Fruit fly (Drosophila melanogaster) whole organism, embryonic: ENCODE results near the gene CG14253.

Source experiments
- Adf1 ChIP-seq: fragments of 200-800 bp; sonication (Bioruptor generic); IDR thresholded peaks from 2 replicates; pipeline ENCODE4 v1.3.6; 2022; ENCODE audit warnings: missing biosample characterization, missing genetic modification characterization
- BEAF-32 ChIP-seq: fragments of 200-800 bp; sonication (Bioruptor generic); optimal IDR thresholded peaks from 3 replicates; lab custom pipeline; 2017; ENCODE audit warnings: missing biosample characterization, missing genetic modification characterization, mild to moderate bottlenecking, moderate library complexity, missing genetic modification reagents
- Blimp-1 ChIP-seq: fragments of 200-800 bp; sonication (Bioruptor generic); optimal IDR thresholded peaks from 3 replicates; lab custom pipeline; 2018; ENCODE audit warnings: missing biosample characterization, missing genetic modification characterization, mild to moderate bottlenecking, moderate library complexity, missing genetic modification reagents
- CG10321 ChIP-seq: fragments of 200-800 bp; sonication (Bioruptor generic); IDR thresholded peaks from 2 replicates; pipeline ENCODE4 v1.3.6; 2022; ENCODE audit warnings: missing biosample characterization, missing genetic modification characterization
- CG12155 ChIP-seq: fragments of 200-800 bp; sonication (Bioruptor generic); optimal IDR thresholded peaks from 3 replicates; lab custom pipeline; 2016; ENCODE audit warnings: missing biosample characterization, missing genetic modification characterization
- CG12769 ChIP-seq: fragments of 200-800 bp; sonication (Bioruptor generic); optimal IDR thresholded peaks from 2 replicates; lab custom pipeline; 2019; ENCODE audit warnings: missing biosample characterization, mild to moderate bottlenecking, missing genetic modification characterization, moderate library complexity
- CG14667 ChIP-seq: fragments of 200-800 bp; sonication (Bioruptor generic); IDR thresholded peaks from 2 replicates; pipeline ENCODE4 v1.3.6; 2022; ENCODE audit warnings: missing biosample characterization, missing genetic modification characterization
- CG14860 ChIP-seq: fragments of 200-800 bp; sonication (Bioruptor generic); IDR thresholded peaks from 3 replicates; pipeline ENCODE4 v1.3.6; 2022; ENCODE audit warnings: missing biosample characterization, missing genetic modification characterization; ENCODE audit not compliant: partially characterized antibody
- CG15073 ChIP-seq: fragments of 200-800 bp; sonication (Bioruptor generic); optimal IDR thresholded peaks from 2 replicates; lab custom pipeline; 2016; ENCODE audit warnings: missing biosample characterization, missing genetic modification characterization
- CG17912 ChIP-seq: fragments of 200-800 bp; sonication (Bioruptor generic); optimal IDR thresholded peaks from 2 replicates; lab custom pipeline; 2018; ENCODE audit warnings: missing biosample characterization, mild to moderate bottlenecking, missing genetic modification characterization
- CG18599 ChIP-seq: fragments of 200-800 bp; sonication (Bioruptor generic); optimal IDR thresholded peaks from 3 replicates; lab custom pipeline; 2017; ENCODE audit warnings: missing biosample characterization, missing genetic modification characterization, mild to moderate bottlenecking, moderate library complexity, missing genetic modification reagents
- CG2202 ChIP-seq: fragments of 200-800 bp; sonication (Bioruptor generic); optimal IDR thresholded peaks from 2 replicates; lab custom pipeline; 2018; ENCODE audit warnings: missing biosample characterization, mild to moderate bottlenecking, missing genetic modification characterization
- CG2678 ChIP-seq: fragments of 200-800 bp; sonication (Bioruptor generic); optimal IDR thresholded peaks from 3 replicates; lab custom pipeline; 2019; ENCODE audit warnings: missing biosample characterization, mild to moderate bottlenecking, missing genetic modification characterization, moderate library complexity
- CG4854 ChIP-seq: fragments of 200-800 bp; sonication (Bioruptor generic); optimal IDR thresholded peaks from 2 replicates; lab custom pipeline; 2016; ENCODE audit warnings: missing biosample characterization, missing genetic modification characterization, inconsistent platforms
- CG5245 ChIP-seq: fragments of 200-800 bp; sonication (Bioruptor generic); optimal IDR thresholded peaks from 3 replicates; lab custom pipeline; 2016; ENCODE audit warnings: missing biosample characterization, missing genetic modification characterization
- CG6254 ChIP-seq: fragments of 200-800 bp; sonication (Bioruptor generic); optimal IDR thresholded peaks from 3 replicates; lab custom pipeline; 2017; ENCODE audit warnings: mild to moderate bottlenecking, missing biosample characterization, missing genetic modification reagents, missing genetic modification characterization
- CG6813 ChIP-seq: fragments of 200-800 bp; sonication (Bioruptor generic); optimal IDR thresholded peaks from 2 replicates; lab custom pipeline; 2017; ENCODE audit warnings: missing biosample characterization, missing genetic modification characterization, mild to moderate bottlenecking, moderate library complexity, missing genetic modification reagents
- CG8765 ChIP-seq: fragments of 200-800 bp; sonication (Bioruptor generic); IDR thresholded peaks from 2 replicates; pipeline ENCODE4 v1.3.6; 2022; ENCODE audit warnings: missing biosample characterization, missing genetic modification characterization
- CG8944 ChIP-seq: fragments of 200-800 bp; sonication (Bioruptor generic); optimal IDR thresholded peaks from 3 replicates; lab custom pipeline; 2016; ENCODE audit warnings: missing biosample characterization, missing genetic modification characterization
- CG9727 ChIP-seq: fragments of 200-800 bp; sonication (Bioruptor generic); optimal IDR thresholded peaks from 3 replicates; lab custom pipeline; 2017; ENCODE audit warnings: missing biosample characterization, mild to moderate bottlenecking, missing genetic modification characterization
- D ChIP-seq, 2 experiments: fragments of 200-800 bp in 1 of 2; fragments of >200 bp in 1 of 2; sonication (Bioruptor generic) in 1 of 2; optimal IDR thresholded peaks; 2 replicates in 1 of 2; 3 replicates in 1 of 2; lab custom pipeline; 2017; ENCODE audit warnings: mild to moderate bottlenecking in 1 of 2, missing biosample characterization in 1 of 2, missing genetic modification characterization in 1 of 2, missing genetic modification reagents in 1 of 2
- D19B ChIP-seq: fragments of 200-800 bp; sonication (Bioruptor generic); optimal IDR thresholded peaks from 2 replicates; lab custom pipeline; 2017; ENCODE audit warnings: missing biosample characterization, mild to moderate bottlenecking, missing genetic modification characterization
- Dll ChIP-seq: fragments of 200-800 bp; sonication (Bioruptor generic); IDR thresholded peaks from 4 replicates; pipeline ENCODE4 v1.3.6; 2022; ENCODE audit warnings: missing biosample characterization, missing genetic modification characterization; ENCODE audit not compliant: partially characterized antibody
- E2f2 ChIP-seq: fragments of 200-800 bp; sonication (Bioruptor generic); IDR thresholded peaks from 2 replicates; pipeline ENCODE4 v1.3.6; 2022; ENCODE audit warnings: missing biosample characterization, missing genetic modification characterization
- Hr51 ChIP-seq, 2 experiments: fragments of 200-800 bp; sonication (Bioruptor generic); optimal IDR thresholded peaks; 2 replicates in 1 of 2; 3 replicates in 1 of 2; lab custom pipeline; 2016 to 2018; ENCODE audit warnings: missing biosample characterization in 2 of 2, missing genetic modification characterization in 2 of 2, mild to moderate bottlenecking in 1 of 2, moderate library complexity in 1 of 2
- Scr ChIP-seq: fragments of 200-800 bp; sonication (Bioruptor generic); IDR thresholded peaks from 2 replicates; pipeline ENCODE4 v1.3.6; 2022; ENCODE audit warnings: missing biosample characterization, missing genetic modification characterization; ENCODE audit not compliant: partially characterized antibody
- ab ChIP-seq: fragments of 200-800 bp; sonication (Bioruptor generic); optimal IDR thresholded peaks from 2 replicates; lab custom pipeline; 2016; ENCODE audit warnings: missing biosample characterization, missing genetic modification characterization
- bowl ChIP-seq: fragments of 200-800 bp; sonication (Bioruptor generic); IDR thresholded peaks from 2 replicates; pipeline ENCODE4 v1.3.6; 2022; ENCODE audit warnings: missing biosample characterization, missing genetic modification characterization
- dan ChIP-seq: fragments of 200-800 bp; sonication (Bioruptor generic); IDR thresholded peaks from 2 replicates; pipeline ENCODE4 v1.3.6; 2022; ENCODE audit warnings: missing biosample characterization, missing genetic modification characterization
- dati ChIP-seq: fragments of 200-800 bp; sonication (Bioruptor generic); IDR thresholded peaks from 2 replicates; pipeline ENCODE4 v1.3.6; 2022; ENCODE audit warnings: missing biosample characterization, missing genetic modification characterization
- ems ChIP-seq: fragments of 200-800 bp; sonication (Bioruptor generic); optimal IDR thresholded peaks from 3 replicates; lab custom pipeline; 2016; ENCODE audit warnings: missing biosample characterization, missing genetic modification characterization
- esg ChIP-seq: fragments of 200-800 bp; sonication (Bioruptor generic); conservative IDR thresholded peaks from 2 replicates; pipeline ENCODE4 v1.3.6; 2022; ENCODE audit warnings: missing biosample characterization, missing genetic modification characterization
- exex ChIP-seq: fragments of 200-800 bp; sonication (Bioruptor generic); optimal IDR thresholded peaks from 4 replicates; lab custom pipeline; 2018; ENCODE audit warnings: missing biosample characterization, mild to moderate bottlenecking, missing genetic modification characterization, moderate library complexity
- grn ChIP-seq: fragments of 200-800 bp; sonication (Bioruptor generic); optimal IDR thresholded peaks from 3 replicates; lab custom pipeline; 2017; ENCODE audit warnings: missing biosample characterization, missing genetic modification characterization
- insv ChIP-seq, 2 experiments: fragments of 200-800 bp; sonication (Bioruptor generic); optimal IDR thresholded peaks; 3 replicates each; lab custom pipeline; 2016 to 2018; ENCODE audit warnings: missing biosample characterization in 2 of 2, missing genetic modification characterization in 2 of 2
- jumu ChIP-seq: fragments of 200-800 bp; sonication (Bioruptor generic); optimal IDR thresholded peaks from 3 replicates; lab custom pipeline; 2016; ENCODE audit warnings: missing biosample characterization, missing genetic modification characterization
- knrl ChIP-seq: fragments of 200-800 bp; sonication (Bioruptor generic); IDR thresholded peaks from 3 replicates; pipeline ENCODE4 v1.3.6; 2022; ENCODE audit warnings: missing biosample characterization, missing genetic modification characterization; ENCODE audit not compliant: partially characterized antibody
- maf-S ChIP-seq: fragments of 200-800 bp; sonication (Bioruptor generic); optimal IDR thresholded peaks from 2 replicates; lab custom pipeline; 2016; ENCODE audit warnings: missing biosample characterization, missing genetic modification characterization
- nom ChIP-seq: fragments of 200-800 bp; sonication (Bioruptor generic); optimal IDR thresholded peaks from 2 replicates; lab custom pipeline; 2017; ENCODE audit warnings: missing biosample characterization, missing genetic modification characterization, mild to moderate bottlenecking, moderate library complexity, missing genetic modification reagents
- otp ChIP-seq: fragments of 200-800 bp; sonication (Bioruptor generic); IDR thresholded peaks from 3 replicates; pipeline ENCODE4, ENCODE4 v1.3.6; 2022; ENCODE audit warnings: missing biosample characterization, missing genetic modification characterization
- pho ChIP-seq: fragments of 200-800 bp; sonication (Bioruptor generic); optimal IDR thresholded peaks from 2 replicates; lab custom pipeline; 2016; ENCODE audit warnings: missing biosample characterization, missing genetic modification characterization
- schlank ChIP-seq: fragments of 200-800 bp; sonication (Bioruptor generic); optimal IDR thresholded peaks from 2 replicates; lab custom pipeline; 2018; ENCODE audit warnings: missing biosample characterization, mild to moderate bottlenecking, missing genetic modification characterization
- sens ChIP-seq: fragments of 200-800 bp; sonication (Bioruptor generic); peaks from one replicate; lab custom pipeline; 2016; ENCODE audit warnings: missing biosample characterization, missing genetic modification characterization
- sug ChIP-seq: fragments of 200-800 bp; optimal IDR thresholded peaks from 2 replicates; lab custom pipeline; 2019; ENCODE audit warnings: missing biosample characterization, mild to moderate bottlenecking, missing genetic modification characterization, moderate library complexity
- tio ChIP-seq: fragments of 200-800 bp; sonication (Bioruptor generic); optimal IDR thresholded peaks from 2 replicates; lab custom pipeline; 2017; ENCODE audit warnings: missing biosample characterization, missing genetic modification characterization, inconsistent platforms
- trem ChIP-seq: fragments of 200-800 bp; optimal IDR thresholded peaks from 3 replicates; lab custom pipeline; 2019; ENCODE audit warnings: missing biosample characterization, mild to moderate bottlenecking, missing genetic modification characterization, moderate library complexity
- tup ChIP-seq: fragments of 200-800 bp; sonication (Bioruptor generic); optimal IDR thresholded peaks from 2 replicates; lab custom pipeline; 2016; ENCODE audit warnings: missing biosample characterization, mild to moderate bottlenecking, missing genetic modification characterization, moderate library complexity
- vvl ChIP-seq: fragments of 200-800 bp; sonication (Bioruptor generic); IDR thresholded peaks from 2 replicates; pipeline ENCODE4 v1.3.6; 2022; ENCODE audit warnings: missing biosample characterization, missing genetic modification characterization
- zen2 ChIP-seq: fragments of 200-800 bp; sonication (Bioruptor generic); IDR thresholded peaks from 3 replicates; pipeline ENCODE4 v1.3.6; 2022; ENCODE audit warnings: missing biosample characterization, missing genetic modification characterization; ENCODE audit not compliant: partially characterized antibody

Gene CG14253

DNA sequence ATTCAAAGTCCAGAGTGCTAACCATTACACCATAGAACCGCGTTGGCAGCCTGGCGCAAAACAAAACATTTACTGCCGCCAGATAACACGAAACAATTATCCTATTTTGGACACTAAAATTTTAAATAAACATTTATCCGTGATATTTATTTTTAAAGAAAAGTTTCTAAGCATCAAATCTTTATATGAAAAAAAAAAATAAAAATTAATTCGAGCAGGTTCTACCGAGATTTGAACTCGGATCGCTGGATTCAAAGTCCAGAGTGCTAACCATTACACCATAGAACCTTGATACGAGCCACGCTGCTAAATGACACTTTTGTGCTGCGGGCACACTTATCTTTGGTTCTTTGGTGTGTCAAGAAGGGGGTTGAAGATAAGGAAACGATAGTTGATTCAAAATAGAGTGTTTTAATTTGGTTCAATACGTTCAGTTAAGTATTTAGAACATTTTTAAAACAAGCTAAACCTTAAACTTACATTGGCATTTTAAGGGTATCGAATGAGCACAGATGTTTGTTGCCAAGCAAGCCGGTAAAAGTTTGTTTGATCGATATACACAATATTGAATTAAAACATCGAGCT is 31.0 kb upstream of the CG14253 start, which contains the start of gene Spag1 (continued):
- TF ChIP-seq knrl (GFP tag; lab: Robert Waterston, UW) (peak; percentile 66), CG8944 (GFP tag; lab: Kevin White, UChicago) (no peak), CG17912 (GFP tag; lab: Kevin White, UChicago) (no peak), nom (peak; percentile 96), BEAF-32 (GFP tag; lab: Kevin White, UChicago) (no peak), vvl (GFP tag; lab: Robert Waterston, UW) (peak; percentile 16; the same call in 1 of the 2 replicates), CG18599 (no peak), CG9727 (GFP tag; lab: Kevin White, UChicago) (no peak), CG6254 (peak; percentile 52), zen2 (GFP tag; lab: Robert Waterston, UW) (no peak; the same call in 2 of the 3 replicates), exex (tag; lab: Kevin White, UChicago) (peak; percentile 61), CG14667 (no peak), schlank (tag; lab: Kevin White, UChicago) (no peak), ems (no peak), E2f2 (peak; percentile 31; the same call in 1 of the 2 replicates), tup (GFP tag; lab: Kevin White, UChicago) (no peak), CG2202 (no peak), Dll (GFP tag; lab: Robert Waterston, UW) (peak; percentile 76), CG6813 (peak; percentile 6), ab (GFP tag; lab: Kevin White, UChicago) (no peak), dan (GFP tag; lab: Robert Waterston, UW) (no peak), esg (GFP tag; lab: Robert Waterston, UW) (no peak), Adf1 (no peak), trem (tag; lab: Kevin White, UChicago) (peak; percentile 15), CG12155 (GFP tag; lab: Kevin White, UChicago) (no peak), maf-S (no peak), CG14860 (peak; percentile 77), sens (GFP tag; lab: Kevin White, UChicago) (peak; percentile 69), pho (GFP tag; lab: Kevin White, UChicago) (no peak), grn (GFP tag; lab: Kevin White, UChicago) (peak; percentile 10), tio (no peak), insv (GFP tag; optimal IDR thresholded peaks at IDR 0.05; lab: Kevin White, UChicago) (no peak), D19B (GFP tag; lab: Kevin White, UChicago) (no peak), CG2678 (tag; lab: Kevin White, UChicago) (no peak), CG10321 (GFP tag; lab: Robert Waterston, UW) (no peak), jumu (GFP tag; lab: Kevin White, UChicago) (no peak), D (optimal IDR thresholded peaks at IDR 0.05; lab: Kevin White, UChicago) (no peak), D (GFP tag; optimal IDR thresholded peaks at IDR 0.05; lab: Kevin White, UChicago) (no peak), sug (peak; percentile 18), CG15073 (GFP tag; lab: Kevin White, UChicago) (no peak), Blimp-1 (GFP tag; lab: Kevin White, UChicago) (peak; percentile 4), CG5245 (GFP tag; lab: Kevin White, UChicago) (no peak), dati (GFP tag; lab: Robert Waterston, UW) (no peak), Scr (GFP tag; lab: Robert Waterston, UW) (peak; percentile 77), CG4854 (no peak), CG12769 (tag; lab: Kevin White, UChicago) (no peak), bowl (GFP tag; lab: Robert Waterston, UW) (no peak), CG8765 (GFP tag; lab: Robert Waterston, UW) (no peak), Hr51 (GFP tag; optimal IDR thresholded peaks at IDR 0.05; lab: Kevin White, UChicago) (no peak), otp (no peak)
